Worm (Caenorhabditis elegans): ENCODE measurements around the gene mek-1.

ce11 chrX:7522595-7522994 is 43.5 kb downstream of the mek-1 start:
- TF ChIP-seq elt-3 (tag; optimal IDR thresholded peaks at IDR 0.05) (no peak), lin-13 (GFP tag; optimal IDR thresholded peaks at IDR 0.05) (no peak), ZK546.5 (tag; optimal IDR thresholded peaks at IDR 0.05) (no peak), snpc-4 (tag; optimal IDR thresholded peaks at IDR 0.05) (no peak), nhr-77 (tag; optimal IDR thresholded peaks at IDR 0.05) (no peak), ztf-11 (tag; optimal IDR thresholded peaks at IDR 0.05) (no peak), nhr-237 (tag; optimal IDR thresholded peaks at IDR 0.05) (no peak), gmeb-1 (tag; optimal IDR thresholded peaks at IDR 0.05) (no peak), mdl-1 (tag; optimal IDR thresholded peaks at IDR 0.05) (no peak), unc-55 (GFP tag; optimal IDR thresholded peaks at IDR 0.05) (no peak), F13H6.1 (tag; optimal IDR thresholded peaks at IDR 0.05) (no peak)

Data from whole organism, L2 larva.